Worm (Caenorhabditis elegans) whole organism, early embryonic: ENCODE data around the gene mdf-2.

ENCODE experiments used
- B0310.2 ChIP-seq: sonication (generic microtip); optimal IDR thresholded peaks from 2 replicates; lab custom pipeline; 2016; ENCODE audit warnings: mild to moderate bottlenecking, missing genetic modification characterization, missing compliant biosample characterization
- F13C5.2 ChIP-seq: sonication (generic microtip); optimal IDR thresholded peaks from 2 replicates; lab custom pipeline; 2017; ENCODE audit warnings: mild to moderate bottlenecking, missing genetic modification characterization, inconsistent platforms, missing compliant biosample characterization
- aly-1 ChIP-seq: sonication (generic microtip); optimal IDR thresholded peaks from 2 replicates; lab custom pipeline; 2016; ENCODE audit warnings: missing genetic modification characterization, missing compliant biosample characterization
- ama-1 ChIP-seq: fragments of 150-350 bp; optimal IDR thresholded peaks from 2 replicates; lab custom pipeline; 2014
- ceh-13 ChIP-seq: fragments of 200-800 bp; sonication (Bioruptor generic); optimal IDR thresholded peaks from 2 replicates; lab custom pipeline; 2018; ENCODE audit warnings: mild to moderate bottlenecking, missing genetic modification characterization, missing compliant biosample characterization
- ceh-36 ChIP-seq: sonication (generic microtip); optimal IDR thresholded peaks from 2 replicates; lab custom pipeline; 2016; ENCODE audit warnings: missing genetic modification characterization, inconsistent platforms, missing compliant biosample characterization
- ets-7 ChIP-seq: sonication (generic microtip); optimal IDR thresholded peaks from 2 replicates; lab custom pipeline; 2016; ENCODE audit warnings: missing genotype, missing genetic modification characterization, missing compliant biosample characterization
- flt-1 ChIP-seq: fragments of 200-800 bp; sonication (Bioruptor generic); IDR thresholded peaks from 2 replicates; pipeline ENCODE4 v1.3.6; 2022; ENCODE audit warnings: missing genetic modification characterization, missing compliant biosample characterization
- hmbx-1 ChIP-seq: sonication (generic microtip); optimal IDR thresholded peaks from 2 replicates; lab custom pipeline; 2016; ENCODE audit warnings: mild to moderate bottlenecking, missing genetic modification characterization, missing compliant biosample characterization
- hmg-4 ChIP-seq: fragments of 200-800 bp; sonication (Bioruptor generic); optimal IDR thresholded peaks from 2 replicates; lab custom pipeline; 2018; ENCODE audit warnings: mild to moderate bottlenecking, missing genetic modification characterization, missing compliant biosample characterization
- hnd-1 ChIP-seq: sonication (generic microtip); optimal IDR thresholded peaks from 2 replicates; lab custom pipeline; 2016; ENCODE audit warnings: missing genetic modification characterization, missing compliant biosample characterization
- pes-1 ChIP-seq: fragments of 200-800 bp; sonication (Bioruptor generic); IDR thresholded peaks from 2 replicates; pipeline ENCODE4 v1.3.6; 2022; ENCODE audit warnings: missing genetic modification reagents, missing genetic modification characterization, missing compliant biosample characterization
- scrt-1 ChIP-seq: fragments of 200-800 bp; sonication (Bioruptor generic); IDR thresholded peaks from 2 replicates; pipeline ENCODE4 v1.3.6; 2022; ENCODE audit warnings: missing genetic modification characterization, missing compliant biosample characterization
- sea-1 ChIP-seq: fragments of 200-800 bp; sonication (Bioruptor generic); conservative IDR thresholded peaks from 2 replicates; pipeline ENCODE4 v1.3.6; 2022; ENCODE audit warnings: missing genetic modification characterization, missing compliant biosample characterization
- tbx-11 ChIP-seq: fragments of 200-800 bp; sonication (Bioruptor generic); IDR thresholded peaks from 2 replicates; pipeline ENCODE4 v1.3.6; 2022; ENCODE audit warnings: missing genetic modification characterization, missing compliant biosample characterization
- tbx-37 ChIP-seq: fragments of 200-800 bp; sonication (Bioruptor generic); conservative IDR thresholded peaks from 2 replicates; pipeline ENCODE4 v1.3.6; 2022; ENCODE audit warnings: missing genetic modification reagents, missing genetic modification characterization, missing compliant biosample characterization
- tra-4 ChIP-seq: sonication (generic microtip); optimal IDR thresholded peaks from 2 replicates; lab custom pipeline; 2017; ENCODE audit warnings: missing genetic modification characterization, missing compliant biosample characterization

mdf-2 gene

DNA sequence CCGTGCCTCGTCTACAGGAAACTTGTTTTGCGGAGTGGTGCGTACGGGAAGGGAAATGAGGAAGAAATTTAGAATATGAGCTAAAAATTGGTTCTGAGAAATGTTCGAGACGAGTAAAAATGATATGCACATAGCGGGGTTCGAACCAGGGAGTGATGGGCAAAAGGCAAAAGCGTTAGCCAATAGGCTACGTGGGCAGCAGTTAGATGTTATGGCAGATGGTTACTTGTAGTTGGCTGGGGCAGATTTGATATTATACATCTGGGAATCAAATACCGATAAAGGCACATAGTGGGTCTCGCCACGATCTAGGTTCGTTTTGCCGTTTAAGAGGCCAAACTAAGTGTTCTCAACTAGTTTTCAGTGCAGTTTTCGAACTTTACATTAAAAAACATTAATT, 16.4 kb upstream of the mdf-2 start:
- TF ChIP-seq hnd-1 (tag; lab: Kevin White, UChicago) (no peak), hmg-4 (no peak), flt-1 (GFP tag; lab: Robert Waterston, UW) (peak; percentile 77), F13C5.2 (no peak), ceh-13 (GFP tag; lab: Kevin White, UChicago) (no peak), sea-1 (GFP tag; lab: Robert Waterston, UW) (peak; percentile 54; the same call in 1 of the 2 replicates), pes-1 (peak; percentile 82), B0310.2 (peak; percentile 35), tbx-37 (GFP tag; lab: Robert Waterston, UW) (0 out of 2 replicates have a peak, but pooled peaks have one; percentile 20), aly-1 (tag; lab: Kevin White, UChicago) (peak; percentile 37), tbx-11 (GFP tag; lab: Robert Waterston, UW) (peak; percentile 55; the same call in 1 of the 2 replicates), scrt-1 (GFP tag; lab: Robert Waterston, UW) (peak; percentile 32; the same call in 1 of the 2 replicates), hmbx-1 (tag; lab: Kevin White, UChicago) (no peak), ama-1 (lab: Kevin White, UChicago) (no peak), ets-7 (tag; lab: Kevin White, UChicago) (no peak), tra-4 (no peak), ceh-36 (no peak)

DNA sequence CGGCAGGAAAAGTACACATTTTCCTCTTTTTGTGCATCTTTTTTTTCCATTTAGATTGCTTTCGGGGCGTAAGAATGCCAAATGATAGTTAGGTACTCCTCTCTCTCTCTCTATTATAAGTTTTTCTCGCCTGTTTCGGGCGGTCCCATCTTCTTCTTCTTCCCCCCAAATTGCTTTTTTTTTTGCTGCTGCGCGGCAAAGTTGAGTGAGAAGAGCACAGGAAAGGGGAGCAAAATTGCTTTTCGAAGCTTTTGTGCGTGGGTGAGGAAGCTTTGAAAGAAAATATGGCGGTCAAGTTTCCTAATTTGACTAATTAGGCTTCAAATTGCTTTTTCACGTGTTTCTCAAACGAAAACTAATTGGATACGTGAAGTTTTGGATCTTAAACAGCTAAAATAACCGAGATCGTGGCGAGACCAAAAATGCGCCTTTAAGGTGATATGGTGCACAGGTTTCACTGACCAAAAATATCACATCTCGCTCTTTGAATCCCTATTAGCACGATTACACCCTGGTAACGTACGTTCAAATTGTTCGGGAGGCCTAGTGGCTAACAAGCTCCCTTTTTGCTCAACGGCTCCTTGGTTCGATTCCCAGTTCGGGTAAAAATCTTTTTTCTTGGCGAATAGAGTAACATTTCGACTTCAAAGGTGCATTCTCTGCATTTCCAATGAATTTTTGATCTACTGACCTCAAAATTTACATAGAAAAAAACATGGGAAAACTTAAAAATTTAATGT, 15.6 kb upstream of the mdf-2 start:
- TF ChIP-seq sea-1 (GFP tag; lab: Robert Waterston, UW) (no peak), ama-1 (lab: Kevin White, UChicago) (no peak), B0310.2 (no peak), tbx-11 (GFP tag; lab: Robert Waterston, UW) (no peak), F13C5.2 (no peak), tra-4 (no peak), hmg-4 (no peak), pes-1 (peak; percentile 16; the same call in 1 of the 2 replicates)

DNA sequence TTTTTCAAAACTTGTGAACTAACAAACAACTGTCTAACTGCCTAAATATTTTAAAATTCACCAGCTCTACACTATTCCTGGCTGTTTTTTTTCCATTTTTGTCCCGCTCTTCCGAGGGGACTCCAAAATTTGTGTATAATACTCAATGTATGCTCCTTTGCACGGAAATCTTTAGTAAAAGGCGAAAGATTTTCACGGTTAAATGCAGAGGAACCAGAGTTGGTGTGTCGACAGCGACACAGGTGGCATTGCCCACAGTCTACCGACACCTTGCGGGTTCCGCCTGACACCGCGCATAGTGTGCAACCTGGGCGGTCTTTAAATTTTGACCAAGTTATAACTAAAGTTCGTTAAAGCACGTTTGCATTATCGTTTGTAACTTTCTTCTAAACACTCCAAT, 14.0 kb upstream of the mdf-2 start:
- no peak for TF ChIP-seq scrt-1 (GFP tag; lab: Robert Waterston, UW)
- TF ChIP-seq tra-4: no peak
- TF ChIP-seq hmbx-1 (tag; lab: Kevin White, UChicago): no peak
- no peak for TF ChIP-seq sea-1 (GFP tag; lab: Robert Waterston, UW)
- TF ChIP-seq ets-7 (tag; lab: Kevin White, UChicago): no peak
- no peak for TF ChIP-seq tbx-37 (GFP tag; lab: Robert Waterston, UW)
- TF ChIP-seq ama-1 (lab: Kevin White, UChicago): no peak
- TF ChIP-seq pes-1: no peak
- TF ChIP-seq ceh-36: no peak
- no peak for TF ChIP-seq hnd-1 (tag; lab: Kevin White, UChicago)

DNA sequence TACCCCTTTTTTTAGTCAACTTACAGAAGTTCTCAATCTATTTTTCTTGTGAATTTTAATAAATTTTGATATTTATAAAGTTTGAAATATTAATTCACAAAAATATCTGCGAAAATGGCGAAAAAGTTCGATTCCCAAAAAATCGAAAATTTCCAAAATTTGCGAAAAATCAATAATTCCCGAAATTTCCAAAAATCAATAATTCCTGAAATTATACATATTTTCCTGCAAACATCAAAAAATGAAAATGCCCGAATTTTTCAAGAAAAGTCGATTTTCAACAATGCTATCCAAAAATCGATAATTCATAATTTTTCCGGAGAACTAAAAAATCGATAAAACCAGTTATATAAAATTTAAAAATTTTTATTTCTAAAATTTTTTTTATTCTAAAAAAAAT, 9.1 kb upstream of the mdf-2 start:
- TF ChIP-seq ets-7 (tag; lab: Kevin White, UChicago) (no peak), ceh-13 (GFP tag; lab: Kevin White, UChicago) (no peak), B0310.2 (no peak), pes-1 (no peak), hnd-1 (tag; lab: Kevin White, UChicago) (no peak), ceh-36 (no peak), aly-1 (tag; lab: Kevin White, UChicago) (no peak)

DNA sequence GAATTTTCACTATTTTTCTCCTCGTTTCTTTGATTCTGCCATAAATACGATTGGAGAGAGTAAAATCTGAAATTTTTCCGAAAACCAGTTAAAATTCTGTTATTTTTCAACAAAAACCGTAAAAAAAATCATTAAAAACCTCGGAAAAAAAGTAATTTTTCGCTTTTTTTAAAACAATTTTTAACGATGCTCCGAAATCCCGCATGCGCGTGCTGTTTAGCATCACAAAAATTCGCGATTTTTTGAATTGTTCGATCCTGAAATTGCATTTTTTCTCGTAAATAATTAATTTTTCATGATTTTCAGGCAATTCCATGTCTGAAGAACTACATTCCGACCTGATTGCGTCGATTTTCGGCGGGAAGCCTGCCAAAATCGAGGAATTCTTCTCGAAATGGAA, 1.7 kb upstream of the mdf-2 start, which contains the start of gene ric-8:
TSS of gene ric-8 (plus strand) at position 301 of the 400 bp plus-strand sequence.
- no peak for TF ChIP-seq hmbx-1 (tag; lab: Kevin White, UChicago)
- TF ChIP-seq F13C5.2: no peak
- TF ChIP-seq flt-1 (GFP tag; lab: Robert Waterston, UW): no peak
- TF ChIP-seq ets-7 (tag; lab: Kevin White, UChicago): no peak
- no peak for TF ChIP-seq tbx-37 (GFP tag; lab: Robert Waterston, UW)
- TF ChIP-seq hnd-1 (tag; lab: Kevin White, UChicago): no peak
- no peak for TF ChIP-seq ceh-36
- TF ChIP-seq sea-1 (GFP tag; lab: Robert Waterston, UW): no peak
- TF ChIP-seq ceh-13 (GFP tag; lab: Kevin White, UChicago): no peak
- no peak for TF ChIP-seq aly-1 (tag; lab: Kevin White, UChicago)
- no peak for TF ChIP-seq pes-1
- TF ChIP-seq ama-1 (lab: Kevin White, UChicago): no peak

DNA sequence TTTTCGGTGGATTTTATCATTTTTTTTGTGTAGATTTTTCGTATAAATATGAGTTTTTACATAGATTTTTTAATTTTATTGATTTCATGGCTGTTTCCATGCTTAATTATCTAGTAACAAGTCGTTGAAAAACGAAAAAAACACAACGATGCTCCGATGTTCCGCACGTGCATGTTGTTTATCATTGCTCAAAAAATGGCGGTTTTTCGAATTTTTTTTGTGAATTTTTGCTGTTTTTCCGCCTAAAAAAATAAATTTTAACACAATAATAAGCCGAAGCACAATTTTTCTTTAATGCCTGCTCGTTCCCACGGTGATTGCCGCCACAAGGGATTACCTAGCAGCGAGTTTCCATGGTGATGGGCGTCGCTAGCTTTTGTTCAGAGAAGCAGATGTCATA, 1.1 kb upstream of the mdf-2 start:
- TF ChIP-seq scrt-1 (GFP tag; lab: Robert Waterston, UW): no peak
- no peak for TF ChIP-seq B0310.2
- no peak for TF ChIP-seq tbx-11 (GFP tag; lab: Robert Waterston, UW)
- TF ChIP-seq ceh-36: no peak
- TF ChIP-seq hmg-4: no peak
- TF ChIP-seq tra-4: no peak
- TF ChIP-seq hmbx-1 (tag; lab: Kevin White, UChicago): no peak
- no peak for TF ChIP-seq ama-1 (lab: Kevin White, UChicago)
- TF ChIP-seq hnd-1 (tag; lab: Kevin White, UChicago): no peak
- no peak for TF ChIP-seq pes-1
- no peak for TF ChIP-seq flt-1 (GFP tag; lab: Robert Waterston, UW)
- no peak for TF ChIP-seq aly-1 (tag; lab: Kevin White, UChicago)
- TF ChIP-seq F13C5.2: no peak

DNA sequence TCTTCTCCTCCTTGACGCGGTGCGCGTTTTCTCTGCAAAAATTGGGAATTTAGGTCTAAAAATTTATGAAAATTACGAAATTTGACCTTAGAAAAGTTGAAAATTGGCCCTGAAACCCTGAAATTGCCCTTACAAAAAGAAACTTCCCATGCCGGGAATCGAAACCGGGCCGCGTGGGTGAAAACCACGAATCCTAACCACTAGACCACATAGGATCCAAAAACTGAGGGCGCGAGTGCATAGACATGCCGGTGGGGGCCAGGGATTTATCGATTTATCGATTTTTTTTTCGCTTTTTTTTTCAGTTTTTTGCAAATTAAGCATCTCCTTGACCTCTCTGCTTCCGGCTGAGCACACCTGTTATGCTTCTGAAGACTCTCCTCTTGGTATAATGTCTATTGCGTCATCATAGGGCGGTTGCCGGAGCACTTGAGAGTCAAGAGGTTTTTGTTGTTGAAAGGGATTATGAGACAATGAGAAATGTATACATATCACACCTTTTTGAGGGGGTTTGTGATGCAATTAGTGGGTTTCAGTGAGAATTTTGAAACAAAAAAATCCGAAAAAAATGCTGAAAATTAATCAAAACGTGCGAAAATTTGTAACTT, 1.2 kb downstream of the mdf-2 start:
- TF ChIP-seq tbx-11 (GFP tag; lab: Robert Waterston, UW) (peak; percentile 73), hmbx-1 (tag; lab: Kevin White, UChicago) (peak; percentile 47), ceh-13 (GFP tag; lab: Kevin White, UChicago) (no peak), F13C5.2 (no peak), B0310.2 (peak; percentile 21), aly-1 (tag; lab: Kevin White, UChicago) (no peak), hmg-4 (peak; percentile 12), pes-1 (peak; percentile 71), sea-1 (GFP tag; lab: Robert Waterston, UW) (peak; percentile 82), ceh-36 (peak; percentile 64), ama-1 (lab: Kevin White, UChicago) (no peak), tra-4 (no peak), tbx-37 (GFP tag; lab: Robert Waterston, UW) (peak; percentile 52; the same call in 1 of the 2 replicates), scrt-1 (GFP tag; lab: Robert Waterston, UW) (peak; percentile 75; the same call in 1 of the 2 replicates), flt-1 (GFP tag; lab: Robert Waterston, UW) (peak; percentile 67), hnd-1 (tag; lab: Kevin White, UChicago) (peak; percentile 4), ets-7 (tag; lab: Kevin White, UChicago) (peak; percentile 21)
